Fruit fly (Drosophila melanogaster) whole organism, embryonic: Measurements from ENCODE around the gene Jhbp7.

Experiments used
- Antp ChIP-seq: fragments of 200-800 bp; sonication (Bioruptor generic); optimal IDR thresholded peaks from 3 replicates; lab custom pipeline; 2016; ENCODE audit warnings: missing biosample characterization, missing genetic modification characterization
- Bdp1 ChIP-seq: fragments of 200-800 bp; sonication (Bioruptor generic); optimal IDR thresholded peaks from 3 replicates; lab custom pipeline; 2016; ENCODE audit warnings: missing biosample characterization, missing genetic modification characterization
- Bteb2 ChIP-seq: fragments of 200-800 bp; sonication (Bioruptor generic); optimal IDR thresholded peaks from 2 replicates; lab custom pipeline; 2016; ENCODE audit warnings: missing biosample characterization, missing genetic modification characterization
- CG12236 ChIP-seq: fragments of 200-800 bp; sonication (Bioruptor generic); optimal IDR thresholded peaks from 2 replicates; lab custom pipeline; 2016; ENCODE audit warnings: missing biosample characterization, missing genetic modification characterization
- CG13287 ChIP-seq: fragments of 200-800 bp; sonication (Bioruptor generic); IDR thresholded peaks from 2 replicates; pipeline ENCODE4 v1.3.6; 2022; ENCODE audit warnings: missing biosample characterization, missing genetic modification characterization; ENCODE audit not compliant: partially characterized antibody
- CG13296 ChIP-seq: fragments of 200-800 bp; sonication (Bioruptor generic); optimal IDR thresholded peaks from 3 replicates; lab custom pipeline; 2018; ENCODE audit warnings: missing biosample characterization, mild to moderate bottlenecking, missing genetic modification characterization
- CG15479 ChIP-seq: fragments of 200-800 bp; sonication (Bioruptor generic); optimal IDR thresholded peaks from 3 replicates; lab custom pipeline; 2019; ENCODE audit warnings: missing biosample characterization, mild to moderate bottlenecking, missing genetic modification characterization, moderate library complexity
- CG1832 ChIP-seq: fragments of 200-800 bp; sonication (Bioruptor generic); optimal IDR thresholded peaks from 2 replicates; lab custom pipeline; 2017; ENCODE audit warnings: missing biosample characterization, mild to moderate bottlenecking, missing genetic modification characterization, inconsistent platforms
- CG3065 ChIP-seq: fragments of 200-800 bp; sonication (Bioruptor generic); optimal IDR thresholded peaks from 2 replicates; lab custom pipeline; 2016; ENCODE audit warnings: missing biosample characterization, missing genetic modification characterization
- CG3163 ChIP-seq: fragments of 200-800 bp; sonication (Bioruptor generic); optimal IDR thresholded peaks from 3 replicates; lab custom pipeline; 2016; ENCODE audit warnings: missing biosample characterization, missing genetic modification characterization
- CG3281 ChIP-seq: fragments of 200-800 bp; sonication (Bioruptor generic); optimal IDR thresholded peaks from 3 replicates; lab custom pipeline; 2017; ENCODE audit warnings: missing biosample characterization, mild to moderate bottlenecking, missing genetic modification characterization
- CG4424 ChIP-seq: fragments of 200-800 bp; sonication (Bioruptor generic); optimal IDR thresholded peaks from 3 replicates; lab custom pipeline; 2016; ENCODE audit warnings: missing biosample characterization, missing genetic modification characterization
- CG4707 ChIP-seq: fragments of 200-800 bp; sonication (Bioruptor generic); optimal IDR thresholded peaks from 2 replicates; lab custom pipeline; 2018; ENCODE audit warnings: missing biosample characterization, mild to moderate bottlenecking, missing genetic modification characterization, moderate library complexity
- CG4730 ChIP-seq: fragments of 200-800 bp; sonication (Bioruptor generic); IDR thresholded peaks from 2 replicates; pipeline ENCODE4 v1.3.6; 2022; ENCODE audit warnings: missing biosample characterization, missing genetic modification characterization
- CG7963 ChIP-seq: fragments of 200-800 bp; sonication (Bioruptor generic); IDR thresholded peaks from 3 replicates; pipeline ENCODE4 v1.3.6; 2022; ENCODE audit warnings: missing biosample characterization, missing genetic modification characterization; ENCODE audit not compliant: partially characterized antibody
- CG7987 ChIP-seq: fragments of 200-800 bp; sonication (Bioruptor generic); optimal IDR thresholded peaks from 2 replicates; lab custom pipeline; 2018; ENCODE audit warnings: missing biosample characterization, mild to moderate bottlenecking, missing genetic modification characterization, moderate library complexity
- Dref ChIP-seq: fragments of 200-800 bp; sonication (Bioruptor generic); IDR thresholded peaks from 2 replicates; pipeline ENCODE4 v1.3.6; 2022; ENCODE audit warnings: missing biosample characterization, missing genetic modification characterization
- ERR ChIP-seq: fragments of 200-800 bp; sonication (Bioruptor generic); optimal IDR thresholded peaks from 2 replicates; lab custom pipeline; 2016; ENCODE audit warnings: missing biosample characterization, missing genetic modification characterization
- Elba2 ChIP-seq: fragments of 200-800 bp; sonication (Bioruptor generic); optimal IDR thresholded peaks from 3 replicates; lab custom pipeline; 2016; ENCODE audit warnings: missing biosample characterization, missing genetic modification characterization
- Lhr ChIP-seq: fragments of 200-800 bp; sonication (Bioruptor generic); optimal IDR thresholded peaks from 3 replicates; lab custom pipeline; 2017; ENCODE audit warnings: mild to moderate bottlenecking, missing biosample characterization, missing genetic modification reagents, missing genetic modification characterization
- Mes4 ChIP-seq: fragments of 200-800 bp; sonication (Bioruptor generic); optimal IDR thresholded peaks from 2 replicates; lab custom pipeline; 2016; ENCODE audit warnings: missing biosample characterization, missing genetic modification characterization
- Nf-YB ChIP-seq: fragments of 200-800 bp; sonication (Bioruptor generic); optimal IDR thresholded peaks from 3 replicates; lab custom pipeline; 2019; ENCODE audit warnings: missing biosample characterization, mild to moderate bottlenecking, missing genetic modification characterization, moderate library complexity
- Rx ChIP-seq: fragments of 200-800 bp; sonication (Bioruptor generic); IDR thresholded peaks from 2 replicates; pipeline ENCODE4 v1.3.6; 2022; ENCODE audit warnings: missing biosample characterization, missing genetic modification characterization
- Side ChIP-seq: fragments of 200-800 bp; sonication (Bioruptor generic); optimal IDR thresholded peaks from 2 replicates; lab custom pipeline; 2016; ENCODE audit warnings: missing biosample characterization, missing genetic modification characterization
- Sry-δ ChIP-seq: fragments of 200-800 bp; sonication (Bioruptor generic); optimal IDR thresholded peaks from 2 replicates; lab custom pipeline; 2016; ENCODE audit warnings: missing biosample characterization, missing genetic modification characterization
- Taf1 ChIP-seq: fragments of 200-800 bp; sonication (Bioruptor generic); IDR thresholded peaks from 2 replicates; pipeline ENCODE4 v1.3.6; 2022; ENCODE audit warnings: missing biosample characterization, missing genetic modification characterization
- Tbp ChIP-seq: fragments of >200 bp; optimal IDR thresholded peaks from 2 replicates; lab custom pipeline; 2018; ENCODE audit warnings: missing biosample characterization, missing genetic modification characterization
- Trl ChIP-seq, 3 experiments: fragments of >200 bp in 2 of 3; fragments of 200-800 bp in 1 of 3; sonication (Bioruptor generic) in 1 of 3; optimal IDR thresholded peaks; 2 replicates in 1 of 3; 3 replicates in 2 of 3; lab custom pipeline; 2016 to 2017; ENCODE audit warnings: missing biosample characterization in 1 of 3, missing genetic modification characterization in 1 of 3
- amos ChIP-seq: fragments of 200-800 bp; sonication (Bioruptor generic); IDR thresholded peaks from 2 replicates; pipeline ENCODE4 v1.3.6; 2022; ENCODE audit warnings: missing biosample characterization, missing genetic modification characterization; ENCODE audit not compliant: partially characterized antibody
- aop ChIP-seq: fragments of 200-800 bp; sonication (Bioruptor generic); IDR thresholded peaks from 2 replicates; pipeline ENCODE4 v1.3.6; 2022; ENCODE audit warnings: missing biosample characterization, missing genetic modification characterization
- az2 ChIP-seq: fragments of 200-800 bp; sonication (Bioruptor generic); optimal IDR thresholded peaks from 3 replicates; lab custom pipeline; 2016; ENCODE audit warnings: missing biosample characterization, missing genetic modification characterization
- btn ChIP-seq: fragments of 200-800 bp; sonication (Bioruptor generic); optimal IDR thresholded peaks from 2 replicates; lab custom pipeline; 2016; ENCODE audit warnings: missing biosample characterization, missing genetic modification characterization
- crp ChIP-seq, 2 experiments: fragments of 200-800 bp; sonication (Bioruptor generic); optimal IDR thresholded peaks; 2 replicates in 1 of 2; 3 replicates in 1 of 2; lab custom pipeline; 2017; ENCODE audit warnings: missing biosample characterization in 2 of 2, missing genetic modification characterization in 2 of 2, mild to moderate bottlenecking in 1 of 2, moderate library complexity in 1 of 2
- dan ChIP-seq: fragments of 200-800 bp; sonication (Bioruptor generic); IDR thresholded peaks from 2 replicates; pipeline ENCODE4 v1.3.6; 2022; ENCODE audit warnings: missing biosample characterization, missing genetic modification characterization
- eve ChIP-seq, 2 experiments: fragments of >200 bp; optimal IDR thresholded peaks; 2 replicates each; lab custom pipeline; 2017; ENCODE audit warnings: missing biosample characterization in 2 of 2, missing genetic modification characterization in 2 of 2
- gce ChIP-seq: fragments of 200-800 bp; sonication (Bioruptor generic); IDR thresholded peaks from 3 replicates; pipeline ENCODE4 v1.3.6; 2022; ENCODE audit warnings: missing biosample characterization, missing genetic modification characterization
- insv ChIP-seq, 2 experiments: fragments of 200-800 bp; sonication (Bioruptor generic); optimal IDR thresholded peaks; 3 replicates each; lab custom pipeline; 2016 to 2018; ENCODE audit warnings: missing biosample characterization in 2 of 2, missing genetic modification characterization in 2 of 2
- klu ChIP-seq: fragments of 200-800 bp; sonication (Bioruptor generic); IDR thresholded peaks from 2 replicates; pipeline ENCODE4 v1.3.6; 2022; ENCODE audit warnings: missing biosample characterization, missing genetic modification characterization
- luna ChIP-seq: fragments of 200-800 bp; sonication (Bioruptor generic); optimal IDR thresholded peaks from 2 replicates; lab custom pipeline; 2016; ENCODE audit warnings: missing biosample characterization, missing genetic modification characterization
- mld ChIP-seq: fragments of 200-800 bp; sonication (Bioruptor generic); IDR thresholded peaks from 3 replicates; pipeline ENCODE4 v1.3.6; 2022; ENCODE audit warnings: missing biosample characterization, missing genetic modification characterization; ENCODE audit not compliant: partially characterized antibody
- nerfin-1 ChIP-seq: fragments of 200-800 bp; sonication (Bioruptor generic); optimal IDR thresholded peaks from 3 replicates; lab custom pipeline; 2019; ENCODE audit warnings: missing biosample characterization, mild to moderate bottlenecking, missing genetic modification characterization, moderate library complexity
- nerfin-2 ChIP-seq: fragments of 200-800 bp; sonication (Bioruptor generic); IDR thresholded peaks from 2 replicates; pipeline ENCODE4 v1.3.6; 2022; ENCODE audit warnings: missing biosample characterization, missing genetic modification characterization; ENCODE audit not compliant: partially characterized antibody
- nmo ChIP-seq: fragments of 200-800 bp; sonication (Bioruptor generic); optimal IDR thresholded peaks from 2 replicates; lab custom pipeline; 2018; ENCODE audit warnings: missing biosample characterization, mild to moderate bottlenecking, missing genetic modification characterization, moderate library complexity
- ro ChIP-seq: fragments of 200-800 bp; sonication (Bioruptor generic); IDR thresholded peaks from 2 replicates; pipeline ENCODE4 v1.3.6; 2022; ENCODE audit warnings: missing biosample characterization, missing genetic modification characterization
- run ChIP-seq: fragments of 200-800 bp; sonication (Bioruptor generic); optimal IDR thresholded peaks from 3 replicates; lab custom pipeline; 2018; ENCODE audit warnings: missing biosample characterization, mild to moderate bottlenecking, missing genetic modification characterization
- scrt ChIP-seq: fragments of 200-800 bp; sonication (Bioruptor generic); optimal IDR thresholded peaks from 2 replicates; lab custom pipeline; 2018; ENCODE audit warnings: missing biosample characterization, mild to moderate bottlenecking, missing genetic modification characterization, moderate library complexity
- sd ChIP-seq: fragments of 200-800 bp; sonication (Bioruptor generic); optimal IDR thresholded peaks from 3 replicates; lab custom pipeline; 2018; ENCODE audit warnings: missing biosample characterization, mild to moderate bottlenecking, missing genetic modification characterization, moderate library complexity
- sim ChIP-seq: fragments of 200-800 bp; sonication (Bioruptor generic); IDR thresholded peaks from 2 replicates; pipeline ENCODE4 v1.3.6; 2022; ENCODE audit warnings: missing biosample characterization, missing genetic modification characterization
- sqz ChIP-seq: fragments of 200-800 bp; sonication (Bioruptor generic); optimal IDR thresholded peaks from 3 replicates; lab custom pipeline; 2018; ENCODE audit warnings: missing biosample characterization, mild to moderate bottlenecking, missing genetic modification characterization
- sug ChIP-seq: fragments of 200-800 bp; optimal IDR thresholded peaks from 2 replicates; lab custom pipeline; 2019; ENCODE audit warnings: missing biosample characterization, mild to moderate bottlenecking, missing genetic modification characterization, moderate library complexity

Gene Jhbp7

DNA sequence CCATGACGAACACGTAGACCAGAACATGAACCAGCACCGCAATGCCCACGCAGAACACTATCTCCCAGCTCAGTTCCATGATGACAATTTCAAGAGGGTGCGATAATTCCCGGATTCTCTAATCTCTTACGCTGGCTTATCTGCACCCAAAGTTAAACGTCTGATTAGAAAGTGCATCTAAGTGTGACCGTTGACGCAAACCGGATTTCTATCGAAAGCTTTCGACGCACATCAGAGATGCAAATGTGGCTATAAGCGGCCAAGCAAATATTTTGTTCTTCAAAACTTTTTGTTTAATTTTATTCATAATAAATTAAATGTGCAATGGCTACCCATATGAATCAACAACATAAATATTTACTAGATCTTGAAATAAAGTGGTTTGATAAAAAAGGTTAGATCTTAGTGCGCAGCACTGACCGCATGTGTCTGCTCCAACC lies 24.9 kb downstream of the Jhbp7 start, which contains the start of the genes Kdsr and CG11858 (continued):
- TF ChIP-seq Bdp1 (GFP tag; lab: Kevin White, UChicago) (peak; percentile 27), CG3065 (GFP tag; lab: Kevin White, UChicago) (no peak), CG3163 (GFP tag; lab: Kevin White, UChicago) (peak; percentile 19), sug (tag; lab: Kevin White, UChicago) (peak; percentile 70), dan (no peak), Sry-δ (GFP tag; lab: Kevin White, UChicago) (peak; percentile 58), Rx (GFP tag; lab: Robert Waterston, UW) (peak; percentile 50), CG12236 (GFP tag; lab: Kevin White, UChicago) (no peak), nerfin-1 (tag; lab: Kevin White, UChicago) (peak; percentile 28), sim (GFP tag; lab: Robert Waterston, UW) (0 out of 2 replicates have a peak, but pooled peaks have one; percentile 17), CG1832 (no peak), CG4707 (GFP tag; lab: Kevin White, UChicago) (no peak), CG13287 (GFP tag; lab: Robert Waterston, UW) (peak; percentile 64; the same call in 1 of the 2 replicates), gce (no peak), Lhr (GFP tag; lab: Kevin White, UChicago) (peak; percentile 37), CG15479 (GFP tag; lab: Kevin White, UChicago) (no peak), Antp (GFP tag; lab: Kevin White, UChicago) (peak; percentile 28), nmo (GFP tag; lab: Kevin White, UChicago) (peak; percentile 75), Taf1 (GFP tag; lab: Robert Waterston, UW) (peak; percentile 52), scrt (peak; percentile 33), aop (no peak), crp (GFP tag; optimal IDR thresholded peaks at IDR 0.05; lab: Kevin White, UChicago) (peak in 1 of 2 experiments; percentile 49), ro (GFP tag; lab: Robert Waterston, UW) (no peak), nerfin-2 (no peak), Side (GFP tag; lab: Kevin White, UChicago) (peak; percentile 3), az2 (GFP tag; lab: Kevin White, UChicago) (peak; percentile 52), amos (GFP tag; lab: Robert Waterston, UW) (no peak), sqz (GFP tag; lab: Kevin White, UChicago) (no peak), run (peak; percentile 2), CG4424 (GFP tag; lab: Kevin White, UChicago) (peak; percentile 56), Dref (GFP tag; lab: Robert Waterston, UW) (peak; percentile 51), CG7963 (GFP tag; lab: Robert Waterston, UW) (no peak), CG4730 (GFP tag; lab: Robert Waterston, UW) (peak; percentile 37; the same call in 1 of the 2 replicates), mld (GFP tag; lab: Robert Waterston, UW) (no peak), Tbp (GFP tag; lab: Kevin White, UChicago) (no peak), Bteb2 (GFP tag; lab: Kevin White, UChicago) (peak; percentile 68), Nf-YB (GFP tag; lab: Kevin White, UChicago) (peak; percentile 5), Trl (optimal IDR thresholded peaks at IDR 0.05; lab: Kevin White, UChicago) (no peak), Trl (GFP tag; optimal IDR thresholded peaks at IDR 0.05; lab: Kevin White, UChicago) (peak; percentile 36), Mes4 (GFP tag; lab: Kevin White, UChicago) (no peak), ERR (GFP tag; lab: Kevin White, UChicago) (no peak), klu (GFP tag; lab: Robert Waterston, UW) (peak; percentile 38; the same call in 1 of the 2 replicates), insv (GFP tag; optimal IDR thresholded peaks at IDR 0.05; lab: Kevin White, UChicago) (peak in 1 of 2 experiments; percentile 81), luna (GFP tag; lab: Kevin White, UChicago) (peak; percentile 40), Elba2 (GFP tag; lab: Kevin White, UChicago) (no peak), CG13296 (peak; percentile 56), sd (tag; lab: Kevin White, UChicago) (peak; percentile 27), CG3281 (GFP tag; lab: Kevin White, UChicago) (peak; percentile 49), eve (GFP tag; optimal IDR thresholded peaks at IDR 0.05; lab: Kevin White, UChicago) (no peak), CG7987 (GFP tag; lab: Kevin White, UChicago) (peak; percentile 48), btn (GFP tag; lab: Kevin White, UChicago) (no peak)
